Fruit fly (Drosophila melanogaster) whole organism, wandering third instar larva: ENCODE results near the gene CAH7.

Experiments
- Abd-B ChIP-seq: fragments of >200 bp; optimal IDR thresholded peaks from 2 replicates; lab custom pipeline; 2017; ENCODE audit warnings: missing biosample characterization, missing genetic modification characterization
- CG9705 ChIP-seq: fragments of 200-800 bp; sonication (Bioruptor generic); optimal IDR thresholded peaks from 2 replicates; lab custom pipeline; 2018; ENCODE audit warnings: missing biosample characterization, mild to moderate bottlenecking, missing genetic modification characterization
- CrebA ChIP-seq: fragments of 200-800 bp; sonication (Bioruptor generic); optimal IDR thresholded peaks from 2 replicates; lab custom pipeline; 2016; ENCODE audit warnings: missing biosample characterization, mild to moderate bottlenecking, missing genetic modification characterization, borderline replicate concordance
- Dfd ChIP-seq: fragments of >200 bp; optimal IDR thresholded peaks from 2 replicates; lab custom pipeline; 2017; ENCODE audit warnings: missing biosample characterization, missing genetic modification characterization
- Dif ChIP-seq: fragments of 200-275, 200-300 bp; sonication (Bioruptor generic); optimal IDR thresholded peaks from 2 replicates; lab custom pipeline; 2018; ENCODE audit warnings: missing biosample characterization, missing genetic modification characterization; ENCODE audit not compliant: partially characterized antibody
- GATAd ChIP-seq: sonication (Bioruptor generic); optimal IDR thresholded peaks from 2 replicates; lab custom pipeline; 2016; ENCODE audit warnings: missing biosample characterization, missing genetic modification characterization
- HLH106 ChIP-seq: fragments of 200-800 bp; optimal IDR thresholded peaks from 3 replicates; lab custom pipeline; 2019; ENCODE audit warnings: missing biosample characterization, mild to moderate bottlenecking, missing genetic modification characterization, moderate library complexity
- Hnf4 ChIP-seq: fragments of 200-800 bp; sonication (Bioruptor generic); optimal IDR thresholded peaks from 2 replicates; lab custom pipeline; 2016; ENCODE audit warnings: missing biosample characterization, mild to moderate bottlenecking, missing genetic modification characterization
- Hr78 ChIP-seq: fragments of >200 bp; optimal IDR thresholded peaks from 2 replicates; lab custom pipeline; 2017; ENCODE audit warnings: missing biosample characterization, missing genetic modification characterization
- Hr83 ChIP-seq: fragments of 200-300 bp; sonication (Bioruptor generic); optimal IDR thresholded peaks from 2 replicates; lab custom pipeline; 2016; ENCODE audit warnings: missing biosample characterization, mild to moderate bottlenecking, missing genetic modification characterization, moderate library complexity; ENCODE audit not compliant: poor library complexity, severe bottlenecking
- Jra ChIP-seq: sonication (Bioruptor generic); optimal IDR thresholded peaks from 2 replicates; lab custom pipeline; 2016; ENCODE audit warnings: missing biosample characterization, missing genetic modification characterization
- Mio ChIP-seq: sonication (Bioruptor generic); optimal IDR thresholded peaks from 2 replicates; lab custom pipeline; 2016; ENCODE audit warnings: missing biosample characterization, missing genetic modification characterization
- Myc ChIP-seq: fragments of >200 bp; optimal IDR thresholded peaks from 2 replicates; lab custom pipeline; 2017
- N ChIP-seq: fragments of >200 bp; optimal IDR thresholded peaks from 2 replicates; lab custom pipeline; 2018; ENCODE audit warnings: missing biosample characterization, missing external identifiers, missing genetic modification characterization
- OdsH ChIP-seq: fragments of 200-800 bp; sonication (Bioruptor generic); optimal IDR thresholded peaks from 2 replicates; lab custom pipeline; 2016; ENCODE audit warnings: missing biosample characterization, mild to moderate bottlenecking, missing genetic modification characterization
- Rel ChIP-seq, 2 experiments: fragments of 200-800 bp; sonication (Bioruptor generic) in 1 of 2; optimal IDR thresholded peaks; 2 replicates in 1 of 2; 3 replicates in 1 of 2; lab custom pipeline; 2016 to 2019; ENCODE audit warnings: mild to moderate bottlenecking in 2 of 2, missing biosample characterization in 2 of 2, missing genetic modification characterization in 2 of 2, moderate library complexity in 1 of 2
- Sp1 ChIP-seq: fragments of 200-800 bp; sonication (Bioruptor generic); optimal IDR thresholded peaks from 3 replicates; lab custom pipeline; 2019; ENCODE audit warnings: missing biosample characterization, mild to moderate bottlenecking, missing genetic modification characterization, moderate library complexity
- Vsx2 ChIP-seq: fragments of 200-300, 225-300 bp; sonication (Bioruptor generic); optimal IDR thresholded peaks from 2 replicates; lab custom pipeline; 2018; ENCODE audit warnings: missing biosample characterization, missing genetic modification characterization; ENCODE audit not compliant: partially characterized antibody
- br ChIP-seq: fragments of 200-800 bp; sonication (Bioruptor generic); optimal IDR thresholded peaks from 2 replicates; lab custom pipeline; 2016; ENCODE audit warnings: missing biosample characterization, missing genetic modification characterization
- brk ChIP-seq: fragments of 200-800 bp; sonication (Bioruptor generic); optimal IDR thresholded peaks from 2 replicates; lab custom pipeline; 2016; ENCODE audit warnings: missing biosample characterization, mild to moderate bottlenecking, missing genetic modification characterization
- dl ChIP-seq, 2 experiments: fragments of 175-275, 200-275 bp in 1 of 2; fragments of 200-275 bp in 1 of 2; sonication (Bioruptor generic); optimal IDR thresholded peaks; lab custom pipeline; 2018; ENCODE audit warnings: mild to moderate bottlenecking in 2 of 2, missing biosample characterization in 2 of 2, missing genetic modification characterization in 2 of 2, moderate library complexity in 2 of 2; ENCODE audit not compliant: partially characterized antibody in 2 of 2, insufficient read depth in 1 of 2
- dmrt93B ChIP-seq: fragments of 200-800 bp; sonication (Bioruptor generic); optimal IDR thresholded peaks from 2 replicates; lab custom pipeline; 2018; ENCODE audit warnings: missing biosample characterization, mild to moderate bottlenecking, missing genetic modification characterization
- dsf ChIP-seq: sonication (Bioruptor generic); optimal IDR thresholded peaks from 2 replicates; lab custom pipeline; 2016; ENCODE audit warnings: missing biosample characterization, missing genetic modification characterization, borderline replicate concordance
- ey ChIP-seq: fragments of 200-800 bp; sonication (Bioruptor generic); optimal IDR thresholded peaks from 2 replicates; lab custom pipeline; 2016; ENCODE audit warnings: missing biosample characterization, missing genetic modification characterization
- foxo ChIP-seq, 2 experiments: fragments of 200-800 bp; sonication (Bioruptor generic); optimal IDR thresholded peaks; 2 replicates in 1 of 2; 3 replicates in 1 of 2; lab custom pipeline; 2016 to 2017; ENCODE audit warnings: missing biosample characterization in 2 of 2, missing genetic modification characterization in 2 of 2
- fru ChIP-seq: fragments of 200-800 bp; sonication (Bioruptor generic); optimal IDR thresholded peaks from 3 replicates; lab custom pipeline; 2016; ENCODE audit warnings: missing biosample characterization, mild to moderate bottlenecking, missing genetic modification characterization
- h ChIP-seq: fragments of 200-800 bp; sonication (Bioruptor generic); optimal IDR thresholded peaks from 3 replicates; lab custom pipeline; 2016; ENCODE audit warnings: missing biosample characterization, mild to moderate bottlenecking, missing genetic modification characterization
- jim ChIP-seq: fragments of 175-275, 200-325 bp; sonication (Bioruptor generic); optimal IDR thresholded peaks from 2 replicates; lab custom pipeline; 2016; ENCODE audit warnings: missing biosample characterization, mild to moderate bottlenecking, missing genetic modification characterization
- lola ChIP-seq: fragments of >200 bp; optimal IDR thresholded peaks from 2 replicates; lab custom pipeline; 2017; ENCODE audit warnings: missing biosample characterization, missing genetic modification characterization
- pan ChIP-seq: fragments of >200 bp; optimal IDR thresholded peaks from 2 replicates; lab custom pipeline; 2017
- psq ChIP-seq: fragments of 200-800 bp; sonication (Bioruptor generic); optimal IDR thresholded peaks from 3 replicates; lab custom pipeline; 2017; ENCODE audit warnings: missing biosample characterization, mild to moderate bottlenecking, missing genetic modification characterization, moderate library complexity
- rgr ChIP-seq: fragments of 200-800 bp; sonication (Bioruptor generic); optimal IDR thresholded peaks from 3 replicates; lab custom pipeline; 2016; ENCODE audit warnings: missing biosample characterization, mild to moderate bottlenecking, missing genetic modification characterization
- sage ChIP-seq: fragments of 200-800 bp; sonication (Bioruptor generic); optimal IDR thresholded peaks from 2 replicates; lab custom pipeline; 2016; ENCODE audit warnings: missing biosample characterization, mild to moderate bottlenecking, missing genetic modification characterization
- sv ChIP-seq: fragments of 200-800 bp; sonication (Bioruptor generic); optimal IDR thresholded peaks from 3 replicates; lab custom pipeline; 2016; ENCODE audit warnings: missing biosample characterization, missing genetic modification characterization
- tai ChIP-seq: sonication (Bioruptor generic); optimal IDR thresholded peaks from 2 replicates; lab custom pipeline; 2016; ENCODE audit warnings: missing biosample characterization, missing genetic modification characterization
- usp ChIP-seq: fragments of >200 bp; optimal IDR thresholded peaks from 2 replicates; lab custom pipeline; 2017; ENCODE audit warnings: missing biosample characterization, missing genetic modification characterization
- woc ChIP-seq: sonication (Bioruptor generic); optimal IDR thresholded peaks from 2 replicates; lab custom pipeline; 2016; ENCODE audit warnings: missing biosample characterization, mild to moderate bottlenecking, missing genetic modification characterization

Gene CAH7

dm6 chr3R:10093252-10094030 lies 18.6 kb upstream of the CAH7 start:
- no peak for TF ChIP-seq h (GFP tag; lab: Kevin White, UChicago)
- peak; percentile 66 for TF ChIP-seq Dif (GFP tag; lab: Kevin White, UChicago)

dm6 chr3R:10095052-10095451 lies 17.0 kb upstream of the CAH7 start:
- TF ChIP-seq HLH106 (tag; lab: Kevin White, UChicago) (no peak), jim (GFP tag; lab: Kevin White, UChicago) (no peak), Hr83 (GFP tag; lab: Kevin White, UChicago) (no peak), CrebA (GFP tag; lab: Kevin White, UChicago) (no peak), Dif (GFP tag; lab: Kevin White, UChicago) (no peak), sv (GFP tag; lab: Kevin White, UChicago) (no peak), Rel (GFP tag; optimal IDR thresholded peaks at IDR 0.05; lab: Kevin White, UChicago) (no peak), Rel (tag; optimal IDR thresholded peaks at IDR 0.05; lab: Kevin White, UChicago) (no peak), OdsH (GFP tag; lab: Kevin White, UChicago) (no peak), Dfd (GFP tag; lab: Kevin White, UChicago) (no peak), fru (GFP tag; lab: Kevin White, UChicago) (no peak), foxo (GFP tag; optimal IDR thresholded peaks at IDR 0.05; lab: Kevin White, UChicago) (no peak), pan (lab: Kevin White, UChicago) (no peak), GATAd (GFP tag; lab: Kevin White, UChicago) (no peak), Jra (GFP tag; lab: Kevin White, UChicago) (no peak), Abd-B (GFP tag; lab: Kevin White, UChicago) (no peak)

dm6 chr3R:10095765-10096164 lies 16.3 kb upstream of the CAH7 start:
- no peak for TF ChIP-seq Abd-B (GFP tag; lab: Kevin White, UChicago)
- TF ChIP-seq tai, result no peak
- TF ChIP-seq Sp1 (GFP tag; lab: Kevin White, UChicago), result no peak
- TF ChIP-seq usp, result no peak
- TF ChIP-seq GATAd (GFP tag; lab: Kevin White, UChicago), result no peak
- no peak for TF ChIP-seq Hnf4
- no peak for TF ChIP-seq sage (GFP tag; lab: Kevin White, UChicago)

DNA sequence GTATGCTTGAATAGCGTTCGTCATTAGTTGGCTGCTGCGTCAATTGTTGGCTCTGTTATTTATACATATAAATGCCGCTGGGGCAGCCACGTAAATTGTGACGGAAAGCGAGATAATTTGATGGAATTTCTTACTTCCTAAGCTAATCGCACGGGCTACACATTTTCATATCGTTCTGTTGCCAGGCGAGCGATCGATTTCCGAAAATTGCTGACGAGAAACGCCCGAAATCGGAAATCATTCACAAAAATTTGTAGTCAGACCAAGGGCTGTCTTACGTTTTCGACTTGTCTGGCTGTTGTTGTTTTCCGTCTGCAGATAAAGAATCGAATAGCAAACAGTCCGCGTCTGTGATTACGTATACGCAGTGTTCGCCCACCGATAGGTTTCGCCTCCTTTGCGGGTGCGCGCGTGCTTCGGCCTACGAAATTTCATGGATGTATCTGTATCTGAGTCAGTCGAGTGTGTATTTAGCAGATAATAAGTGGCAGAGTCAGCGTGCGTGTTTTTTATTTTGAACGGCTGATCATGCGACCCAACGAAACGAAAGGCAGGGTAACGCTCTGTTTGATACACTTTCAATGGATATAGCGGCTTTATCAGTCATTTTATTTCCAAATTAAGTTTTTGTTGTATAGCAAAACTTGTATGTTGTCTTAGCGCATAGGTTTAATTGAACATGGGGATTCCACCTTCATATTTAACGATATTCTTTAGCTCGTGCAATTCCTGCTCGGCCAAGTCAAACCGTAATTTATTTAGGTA lies 14.3 kb upstream of the CAH7 start:
- peak; percentile 32 for TF ChIP-seq fru (GFP tag; lab: Kevin White, UChicago)
- TF ChIP-seq usp, result no peak
- TF ChIP-seq Sp1 (GFP tag; lab: Kevin White, UChicago), result peak; percentile 22
- TF ChIP-seq Hr78 (GFP tag; lab: Kevin White, UChicago), result no peak
- no peak for TF ChIP-seq jim (GFP tag; lab: Kevin White, UChicago)
- TF ChIP-seq Jra (GFP tag; lab: Kevin White, UChicago), result peak; percentile 23
- TF ChIP-seq ey (GFP tag; lab: Kevin White, UChicago), result peak; percentile 54
- no peak for TF ChIP-seq psq (GFP tag; lab: Kevin White, UChicago)
- no peak for TF ChIP-seq Rel (GFP tag; optimal IDR thresholded peaks at IDR 0.05; lab: Kevin White, UChicago)
- peak; percentile 72 for TF ChIP-seq Rel (tag; optimal IDR thresholded peaks at IDR 0.05; lab: Kevin White, UChicago)
- no peak for TF ChIP-seq tai
- no peak for TF ChIP-seq sage (GFP tag; lab: Kevin White, UChicago)
- no peak for TF ChIP-seq CG9705 (GFP tag; lab: Kevin White, UChicago)
- no peak for TF ChIP-seq dl (GFP tag; optimal IDR thresholded peaks at IDR 0.05; lab: Kevin White, UChicago; ENCODE audit: insufficient read depth in 1 of 2, partially characterized antibody in 2 of 2)
- TF ChIP-seq lola (GFP tag; lab: Kevin White, UChicago), result no peak
- TF ChIP-seq Dif (GFP tag; lab: Kevin White, UChicago), result no peak
- peak; percentile 51 for TF ChIP-seq sv (GFP tag; lab: Kevin White, UChicago)
- peak; percentile 57 for TF ChIP-seq h (GFP tag; lab: Kevin White, UChicago)
- no peak for TF ChIP-seq CrebA (GFP tag; lab: Kevin White, UChicago)
- no peak for TF ChIP-seq dsf
- TF ChIP-seq Dfd (GFP tag; lab: Kevin White, UChicago), result no peak
- TF ChIP-seq foxo (GFP tag; optimal IDR thresholded peaks at IDR 0.05; lab: Kevin White, UChicago), result peak in 1 of 2 experiments; percentile 57
- no peak for TF ChIP-seq Abd-B (GFP tag; lab: Kevin White, UChicago)
- TF ChIP-seq woc (GFP tag; lab: Kevin White, UChicago), result no peak
- TF ChIP-seq GATAd (GFP tag; lab: Kevin White, UChicago), result no peak
- TF ChIP-seq rgr (GFP tag; lab: Kevin White, UChicago), result peak; percentile 36
- TF ChIP-seq Myc, result no peak
- TF ChIP-seq pan (lab: Kevin White, UChicago), result no peak
- no peak for TF ChIP-seq br
- no peak for TF ChIP-seq N
- peak; percentile 38 for TF ChIP-seq OdsH (GFP tag; lab: Kevin White, UChicago)
- TF ChIP-seq brk, result no peak
- peak; percentile 27 for TF ChIP-seq HLH106 (tag; lab: Kevin White, UChicago)
- TF ChIP-seq dmrt93B (GFP tag; lab: Kevin White, UChicago), result peak; percentile 7
- TF ChIP-seq Vsx2 (GFP tag; lab: Kevin White, UChicago), result no peak
- TF ChIP-seq Mio (GFP tag; lab: Kevin White, UChicago), result no peak
